Fruit fly (Drosophila melanogaster) whole organism, prepupa: Measurements from ENCODE around the gene CG9775.

ENCODE experiments used
- CG31627 ChIP-seq: fragments of 200-800 bp; sonication (Bioruptor generic); optimal IDR thresholded peaks from 3 replicates; lab custom pipeline; 2016; ENCODE audit warnings: missing biosample characterization, missing genetic modification characterization
- CG6854 ChIP-seq: fragments of 200-800 bp; sonication (Bioruptor generic); optimal IDR thresholded peaks from 2 replicates; lab custom pipeline; 2017; ENCODE audit warnings: missing biosample characterization, mild to moderate bottlenecking, missing genetic modification characterization
- Eip75B ChIP-seq: fragments of 200-800 bp; sonication (Bioruptor generic); optimal IDR thresholded peaks from 3 replicates; lab custom pipeline; 2016; ENCODE audit warnings: missing biosample characterization, missing genetic modification characterization
- Eip93F ChIP-seq: fragments of 200-800 bp; sonication (Bioruptor generic); optimal IDR thresholded peaks from 2 replicates; lab custom pipeline; 2016; ENCODE audit warnings: missing biosample characterization, mild to moderate bottlenecking, missing genetic modification characterization
- OdsH ChIP-seq: fragments of 200-800 bp; sonication (Bioruptor generic); optimal IDR thresholded peaks from 3 replicates; lab custom pipeline; 2016; ENCODE audit warnings: missing biosample characterization, missing genetic modification characterization
- fkh ChIP-seq: fragments of 200-800 bp; sonication (Bioruptor generic); optimal IDR thresholded peaks from 3 replicates; lab custom pipeline; 2017; ENCODE audit warnings: missing biosample characterization, mild to moderate bottlenecking, missing genetic modification characterization, moderate library complexity
- pdm3 ChIP-seq: fragments of 200-800 bp; sonication (Bioruptor generic); optimal IDR thresholded peaks from 3 replicates; lab custom pipeline; 2016; ENCODE audit warnings: missing biosample characterization, missing genetic modification characterization

DNA sequence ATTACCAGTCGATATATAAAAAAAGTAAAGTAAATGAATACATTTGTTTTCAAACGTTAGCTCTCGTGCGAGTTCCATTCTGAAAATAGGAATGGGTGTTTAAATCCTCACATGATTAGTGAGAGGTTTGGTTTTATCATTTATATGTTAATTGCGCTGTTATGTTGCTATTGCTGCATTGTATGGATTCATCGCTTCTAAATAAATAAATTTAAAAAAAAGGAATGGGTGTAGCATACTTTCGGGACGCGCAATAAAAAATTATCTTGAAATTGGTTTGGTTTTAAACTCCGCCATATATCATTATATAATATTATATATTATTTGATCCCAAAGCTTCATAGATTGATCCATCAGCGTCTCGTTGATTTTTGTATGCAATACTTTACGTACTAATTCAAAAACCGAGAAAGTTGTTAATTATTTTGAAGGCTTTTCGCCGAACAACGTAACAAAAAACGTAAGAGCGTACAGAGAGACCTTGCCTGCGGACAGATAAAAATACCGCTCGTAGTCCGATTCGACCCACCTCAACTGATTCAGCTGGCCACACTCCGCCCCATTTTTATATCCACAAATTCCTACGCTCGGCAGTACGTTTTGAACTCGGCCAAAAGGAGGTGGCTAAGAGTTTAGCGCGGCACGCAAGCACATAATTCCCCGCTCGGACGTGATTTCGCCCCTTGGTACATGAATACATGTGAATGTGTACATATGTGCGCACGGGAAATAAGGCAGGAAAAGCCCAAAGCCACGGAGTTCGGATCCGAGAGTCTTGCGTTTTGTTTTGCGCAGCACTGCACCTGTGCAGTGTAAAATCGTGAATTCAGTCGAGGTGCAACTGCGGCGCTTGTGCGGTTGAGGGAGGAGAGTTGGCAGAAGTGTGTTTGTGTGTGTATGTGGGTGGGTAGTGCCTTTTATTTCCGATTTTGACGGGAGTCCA is 17.6 kb upstream of the CG9775 start, which contains the start of gene smash:
- TF ChIP-seq Eip93F (GFP tag; lab: Kevin White, UChicago) (no peak), Eip75B (peak; percentile 63), CG31627 (GFP tag; lab: Kevin White, UChicago) (no peak), fkh (GFP tag; lab: Kevin White, UChicago) (no peak), pdm3 (no peak), OdsH (GFP tag; lab: Kevin White, UChicago) (no peak), CG6854 (GFP tag; lab: Kevin White, UChicago) (peak; percentile 65)
